Fruit fly (Drosophila melanogaster) whole organism, embryonic: ENCODE measurements around the gene eIF3i.

Experiments used
- Blimp-1 ChIP-seq: fragments of 200-800 bp; sonication (Bioruptor generic); optimal IDR thresholded peaks from 3 replicates; lab custom pipeline; 2018; ENCODE audit warnings: missing biosample characterization, missing genetic modification characterization, mild to moderate bottlenecking, moderate library complexity, missing genetic modification reagents
- Bteb2 ChIP-seq: fragments of 200-800 bp; sonication (Bioruptor generic); optimal IDR thresholded peaks from 2 replicates; lab custom pipeline; 2016; ENCODE audit warnings: missing biosample characterization, missing genetic modification characterization
- CG10267 ChIP-seq: fragments of 200-800 bp; sonication (Bioruptor generic); optimal IDR thresholded peaks from 2 replicates; lab custom pipeline; 2018; ENCODE audit warnings: missing biosample characterization, mild to moderate bottlenecking, missing genetic modification characterization, moderate library complexity
- CG10321 ChIP-seq: fragments of 200-800 bp; sonication (Bioruptor generic); IDR thresholded peaks from 2 replicates; pipeline ENCODE4 v1.3.6; 2022; ENCODE audit warnings: missing biosample characterization, missing genetic modification characterization
- CG10431 ChIP-seq: fragments of 200-800 bp; sonication (Bioruptor generic); optimal IDR thresholded peaks from 3 replicates; lab custom pipeline; 2018; ENCODE audit warnings: missing biosample characterization, mild to moderate bottlenecking, missing genetic modification characterization
- CG11247 ChIP-seq: fragments of 200-800 bp; sonication (Bioruptor generic); IDR thresholded peaks from 2 replicates; pipeline ENCODE4 v1.3.6; 2022; ENCODE audit warnings: missing biosample characterization, missing genetic modification characterization
- CG11695 ChIP-seq: fragments of 200-800 bp; sonication (Bioruptor generic); IDR thresholded peaks from 3 replicates; pipeline ENCODE4 v1.3.6; 2022; ENCODE audit warnings: missing biosample characterization, missing genetic modification characterization
- CG13287 ChIP-seq: fragments of 200-800 bp; sonication (Bioruptor generic); IDR thresholded peaks from 2 replicates; pipeline ENCODE4 v1.3.6; 2022; ENCODE audit warnings: missing biosample characterization, missing genetic modification characterization; ENCODE audit not compliant: partially characterized antibody
- CG13775 ChIP-seq: fragments of 200-800 bp; sonication (Bioruptor generic); optimal IDR thresholded peaks from 3 replicates; lab custom pipeline; 2017; ENCODE audit warnings: missing biosample characterization, mild to moderate bottlenecking, missing genetic modification characterization
- CG14441 ChIP-seq: fragments of 200-800 bp; sonication (Bioruptor generic); IDR thresholded peaks from 2 replicates; pipeline ENCODE4 v1.3.6; 2022; ENCODE audit warnings: missing biosample characterization, missing genetic modification characterization
- CG14860 ChIP-seq: fragments of 200-800 bp; sonication (Bioruptor generic); IDR thresholded peaks from 3 replicates; pipeline ENCODE4 v1.3.6; 2022; ENCODE audit warnings: missing biosample characterization, missing genetic modification characterization; ENCODE audit not compliant: partially characterized antibody
- CG16779 ChIP-seq: fragments of 200-800 bp; sonication (Bioruptor generic); IDR thresholded peaks from 2 replicates; pipeline ENCODE4 v1.3.6; 2022; ENCODE audit warnings: missing biosample characterization, missing genetic modification characterization
- CG17568 ChIP-seq: fragments of 200-800 bp; sonication (Bioruptor generic); optimal IDR thresholded peaks from 2 replicates; lab custom pipeline; 2018; ENCODE audit warnings: missing biosample characterization, mild to moderate bottlenecking, missing genetic modification characterization, moderate library complexity
- CG17612 ChIP-seq: fragments of 200-800 bp; sonication (Bioruptor generic); IDR thresholded peaks from 2 replicates; pipeline ENCODE4 v1.3.6; 2022; ENCODE audit warnings: missing biosample characterization, missing genetic modification characterization
- CG18619 ChIP-seq: fragments of 200-800 bp; sonication (Bioruptor generic); optimal IDR thresholded peaks from 3 replicates; lab custom pipeline; 2017; ENCODE audit warnings: missing biosample characterization, mild to moderate bottlenecking, missing genetic modification characterization
- CG2875 ChIP-seq: fragments of 200-800 bp; sonication (Bioruptor generic); optimal IDR thresholded peaks from 2 replicates; lab custom pipeline; 2017; ENCODE audit warnings: missing biosample characterization, mild to moderate bottlenecking, missing genetic modification characterization, missing genetic modification reagents
- CG30431 ChIP-seq: fragments of 200-800 bp; sonication (Bioruptor generic); optimal IDR thresholded peaks from 2 replicates; lab custom pipeline; 2017; ENCODE audit warnings: missing biosample characterization, missing genetic modification characterization
- CG3995 ChIP-seq: fragments of 200-800 bp; sonication (Bioruptor generic); optimal IDR thresholded peaks from 3 replicates; lab custom pipeline; 2016; ENCODE audit warnings: missing biosample characterization, missing genetic modification characterization
- CG4707 ChIP-seq: fragments of 200-800 bp; sonication (Bioruptor generic); optimal IDR thresholded peaks from 2 replicates; lab custom pipeline; 2018; ENCODE audit warnings: missing biosample characterization, mild to moderate bottlenecking, missing genetic modification characterization, moderate library complexity
- CG5953 ChIP-seq: fragments of 200-800 bp; sonication (Bioruptor generic); IDR thresholded peaks from 2 replicates; pipeline ENCODE4 v1.3.6; 2022; ENCODE audit warnings: missing biosample characterization, missing genetic modification characterization
- CG6654 ChIP-seq: fragments of 200-800 bp; sonication (Bioruptor generic); optimal IDR thresholded peaks from 2 replicates; lab custom pipeline; 2017; ENCODE audit warnings: missing biosample characterization, mild to moderate bottlenecking, missing genetic modification characterization
- CG7271 ChIP-seq: fragments of 200-800 bp; sonication (Bioruptor generic); optimal IDR thresholded peaks from 2 replicates; lab custom pipeline; 2018; ENCODE audit warnings: missing biosample characterization, mild to moderate bottlenecking, missing genetic modification characterization, moderate library complexity
- CG7372 ChIP-seq: fragments of 200-800 bp; sonication (Bioruptor generic); IDR thresholded peaks from 2 replicates; pipeline ENCODE4 v1.3.6; 2022; ENCODE audit warnings: missing biosample characterization, missing genetic modification characterization
- CG9437 ChIP-seq: fragments of 200-800 bp; sonication (Bioruptor generic); optimal IDR thresholded peaks from 2 replicates; lab custom pipeline; 2018; ENCODE audit warnings: missing biosample characterization, mild to moderate bottlenecking, missing genetic modification characterization
- CG9609 ChIP-seq: fragments of 200-800 bp; sonication (Bioruptor generic); optimal IDR thresholded peaks from 3 replicates; lab custom pipeline; 2016; ENCODE audit warnings: missing biosample characterization, missing genetic modification characterization
- CrebB ChIP-seq: fragments of 200-800 bp; sonication (Bioruptor generic); optimal IDR thresholded peaks from 3 replicates; lab custom pipeline; 2018; ENCODE audit warnings: missing biosample characterization, mild to moderate bottlenecking, missing genetic modification characterization
- Fer1 ChIP-seq: fragments of 200-800 bp; sonication (Bioruptor generic); optimal IDR thresholded peaks from 2 replicates; lab custom pipeline; 2017; ENCODE audit warnings: missing biosample characterization, mild to moderate bottlenecking, missing genetic modification characterization
- Hand ChIP-seq: fragments of 200-800 bp; sonication (Bioruptor generic); optimal IDR thresholded peaks from 2 replicates; lab custom pipeline; 2017; ENCODE audit warnings: mild to moderate bottlenecking, missing biosample characterization, missing genetic modification reagents, missing genetic modification characterization
- HmgD ChIP-seq: fragments of 200-800 bp; sonication (Bioruptor generic); optimal IDR thresholded peaks from 3 replicates; lab custom pipeline; 2016; ENCODE audit warnings: missing biosample characterization, missing genetic modification characterization
- Lpt ChIP-seq: fragments of >200 bp; optimal IDR thresholded peaks from 2 replicates; lab custom pipeline; 2018; ENCODE audit warnings: missing biosample characterization, missing genetic modification characterization
- Nf-YA ChIP-seq: fragments of 200-800 bp; sonication (Bioruptor generic); IDR thresholded peaks from 2 replicates; pipeline ENCODE4 v1.3.6; 2022; ENCODE audit warnings: missing biosample characterization, missing genetic modification characterization
- Ravus ChIP-seq: fragments of 200-800 bp; sonication (Bioruptor generic); IDR thresholded peaks from 2 replicates; pipeline ENCODE4 v1.3.6; 2022; ENCODE audit warnings: missing biosample characterization, missing genetic modification characterization
- Scr ChIP-seq: fragments of 200-800 bp; sonication (Bioruptor generic); IDR thresholded peaks from 2 replicates; pipeline ENCODE4 v1.3.6; 2022; ENCODE audit warnings: missing biosample characterization, missing genetic modification characterization; ENCODE audit not compliant: partially characterized antibody
- Sin3A ChIP-seq: fragments of >200 bp; optimal IDR thresholded peaks from 2 replicates; lab custom pipeline; 2018
- abd-A ChIP-seq: fragments of 200-800 bp; sonication (Bioruptor generic); optimal IDR thresholded peaks from 3 replicates; lab custom pipeline; 2019; ENCODE audit warnings: missing biosample characterization, mild to moderate bottlenecking, missing genetic modification characterization, moderate library complexity
- az2 ChIP-seq: fragments of 200-800 bp; sonication (Bioruptor generic); optimal IDR thresholded peaks from 3 replicates; lab custom pipeline; 2016; ENCODE audit warnings: missing biosample characterization, missing genetic modification characterization
- corto ChIP-seq: fragments of 200-800 bp; sonication (Bioruptor generic); optimal IDR thresholded peaks from 2 replicates; lab custom pipeline; 2016; ENCODE audit warnings: missing biosample characterization, mild to moderate bottlenecking, missing genetic modification characterization, moderate library complexity
- croc ChIP-seq: fragments of 200-800 bp; sonication (Bioruptor generic); conservative IDR thresholded peaks from 3 replicates; pipeline ENCODE4 v1.3.6; 2022; ENCODE audit warnings: missing biosample characterization, missing genetic modification characterization
- crol ChIP-seq: fragments of 200-800 bp; sonication (Bioruptor generic); IDR thresholded peaks from 2 replicates; pipeline ENCODE4 v1.3.6; 2022; ENCODE audit warnings: missing biosample characterization, missing genetic modification characterization
- disco-r ChIP-seq: fragments of 200-800 bp; sonication (Bioruptor generic); optimal IDR thresholded peaks from 2 replicates; lab custom pipeline; 2016; ENCODE audit warnings: missing biosample characterization, missing genetic modification characterization
- emc ChIP-seq: fragments of 200-800 bp; sonication (Bioruptor generic); optimal IDR thresholded peaks from 2 replicates; lab custom pipeline; 2016; ENCODE audit warnings: missing biosample characterization, missing genetic modification characterization
- exex ChIP-seq: fragments of 200-800 bp; sonication (Bioruptor generic); optimal IDR thresholded peaks from 4 replicates; lab custom pipeline; 2018; ENCODE audit warnings: missing biosample characterization, mild to moderate bottlenecking, missing genetic modification characterization, moderate library complexity
- eyg ChIP-seq: fragments of 200-800 bp; sonication (Bioruptor generic); optimal IDR thresholded peaks from 3 replicates; lab custom pipeline; 2016; ENCODE audit warnings: missing biosample characterization, missing genetic modification characterization
- ken ChIP-seq: fragments of 200-800 bp; sonication (Bioruptor generic); IDR thresholded peaks from 3 replicates; pipeline ENCODE4 v1.3.6; 2022; ENCODE audit warnings: missing biosample characterization, missing genetic modification characterization
- org-1 ChIP-seq: fragments of 200-800 bp; sonication (Bioruptor generic); optimal IDR thresholded peaks from 2 replicates; lab custom pipeline; 2017; ENCODE audit warnings: missing biosample characterization, missing genetic modification characterization
- pnt ChIP-seq: fragments of 200-800 bp; sonication (Bioruptor generic); optimal IDR thresholded peaks from 3 replicates; lab custom pipeline; 2016; ENCODE audit warnings: missing biosample characterization, missing genetic modification characterization
- psq ChIP-seq: fragments of 200-800 bp; sonication (Bioruptor generic); optimal IDR thresholded peaks from 2 replicates; lab custom pipeline; 2017; ENCODE audit warnings: missing biosample characterization, missing genetic modification characterization
- rib ChIP-seq: fragments of 200-800 bp; sonication (Bioruptor generic); IDR thresholded peaks from 2 replicates; pipeline ENCODE4 v1.3.6; 2022; ENCODE audit warnings: missing biosample characterization, missing genetic modification characterization
- run ChIP-seq: fragments of 200-800 bp; sonication (Bioruptor generic); optimal IDR thresholded peaks from 3 replicates; lab custom pipeline; 2018; ENCODE audit warnings: missing biosample characterization, mild to moderate bottlenecking, missing genetic modification characterization
- tap ChIP-seq: fragments of 200-800 bp; optimal IDR thresholded peaks from 3 replicates; lab custom pipeline; 2019; ENCODE audit warnings: missing biosample characterization, mild to moderate bottlenecking, missing genetic modification characterization, moderate library complexity
- wdn ChIP-seq: fragments of 200-800 bp; sonication (Bioruptor generic); IDR thresholded peaks from 2 replicates; pipeline ENCODE4 v1.3.6; 2022; ENCODE audit warnings: missing biosample characterization, missing genetic modification characterization
- zfh1 ChIP-seq: fragments of 200-800 bp; sonication (Bioruptor generic); IDR thresholded peaks from 3 replicates; pipeline ENCODE4 v1.3.6; 2022; ENCODE audit warnings: missing biosample characterization, missing genetic modification characterization

eIF3i gene

dm6 chr2L:4945300-4945699, 22.3 kb downstream of the eIF3i start, which contains the start of the genes mRpL24 and betaggt-I (continued):
- TF ChIP-seq Bteb2 (GFP tag; lab: Kevin White, UChicago), result peak; percentile 92
- peak; percentile 89 for TF ChIP-seq corto (GFP tag; lab: Kevin White, UChicago)
- peak; percentile 94 for TF ChIP-seq Blimp-1 (GFP tag; lab: Kevin White, UChicago)
- TF ChIP-seq CG4707 (GFP tag; lab: Kevin White, UChicago), result peak; percentile 83
- no peak for TF ChIP-seq HmgD
- peak; percentile 90 for TF ChIP-seq Nf-YA (GFP tag; lab: Robert Waterston, UW)
- TF ChIP-seq Sin3A (lab: Kevin White, UChicago), result peak; percentile 1
- TF ChIP-seq disco-r (GFP tag; lab: Kevin White, UChicago), result peak; percentile 53
- TF ChIP-seq CG5953 (GFP tag; lab: Robert Waterston, UW), result peak; percentile 97
- peak; percentile 96 for TF ChIP-seq Fer1 (GFP tag; lab: Kevin White, UChicago)
- peak; percentile 97 for TF ChIP-seq ken
- TF ChIP-seq Hand, result peak; percentile 77
- TF ChIP-seq CG17568 (GFP tag; lab: Kevin White, UChicago), result no peak
- 0 out of 3 replicates have a peak, but pooled peaks have one; percentile 7 for TF ChIP-seq CG14860 (GFP tag; lab: Robert Waterston, UW)
- peak; percentile 94 for TF ChIP-seq wdn (GFP tag; lab: Robert Waterston, UW)
- TF ChIP-seq az2 (GFP tag; lab: Kevin White, UChicago), result peak; percentile 94
- TF ChIP-seq CG16779 (GFP tag; lab: Robert Waterston, UW), result peak; percentile 86
- peak; percentile 89 for TF ChIP-seq CG17612
- TF ChIP-seq Scr (GFP tag; lab: Robert Waterston, UW), result no peak; the same call in 1 of the 2 replicates
- TF ChIP-seq CG14441 (GFP tag; lab: Robert Waterston, UW), result peak; percentile 97
- peak; percentile 76 for TF ChIP-seq CG10431 (GFP tag; lab: Kevin White, UChicago)
- peak; percentile 87 for TF ChIP-seq Ravus (GFP tag; lab: Robert Waterston, UW)
- no peak for TF ChIP-seq eyg
- peak; percentile 93 for TF ChIP-seq CG11247
- peak; percentile 88 for TF ChIP-seq run (tag; lab: Kevin White, UChicago)
- TF ChIP-seq CG13287 (GFP tag; lab: Robert Waterston, UW), result peak; percentile 66; the same call in 1 of the 2 replicates
- TF ChIP-seq CG7372 (GFP tag; lab: Robert Waterston, UW), result peak; percentile 96
- TF ChIP-seq zfh1 (GFP tag; lab: Robert Waterston, UW), result peak; percentile 98
- TF ChIP-seq CG9609 (GFP tag; lab: Kevin White, UChicago), result peak; percentile 62
- peak; percentile 85 for TF ChIP-seq psq (GFP tag; lab: Kevin White, UChicago)
- peak; percentile 92 for TF ChIP-seq CrebB (tag; lab: Kevin White, UChicago)
- peak; percentile 72 for TF ChIP-seq pnt (GFP tag; lab: Kevin White, UChicago)
- peak; percentile 89 for TF ChIP-seq CG7271 (tag; lab: Kevin White, UChicago)
- peak; percentile 86 for TF ChIP-seq org-1 (GFP tag; lab: Kevin White, UChicago)
- peak; percentile 87 for TF ChIP-seq CG30431
- TF ChIP-seq crol (GFP tag; lab: Robert Waterston, UW), result peak; percentile 62
- peak; percentile 97 for TF ChIP-seq CG13775 (GFP tag; lab: Kevin White, UChicago)
- TF ChIP-seq CG2875 (GFP tag; lab: Kevin White, UChicago), result peak; percentile 80
- TF ChIP-seq CG10321 (GFP tag; lab: Robert Waterston, UW), result peak; percentile 81
- TF ChIP-seq abd-A, result no peak
- TF ChIP-seq CG9437 (GFP tag; lab: Kevin White, UChicago), result peak; percentile 87
- no peak for TF ChIP-seq Lpt (GFP tag; lab: Kevin White, UChicago)
- TF ChIP-seq CG10267, result peak; percentile 92
- TF ChIP-seq croc, result peak; percentile 93
- peak; percentile 95 for TF ChIP-seq tap
- peak; percentile 45 for TF ChIP-seq emc
- TF ChIP-seq CG6654 (GFP tag; lab: Kevin White, UChicago), result peak; percentile 81
- peak; percentile 93 for TF ChIP-seq CG18619 (GFP tag; lab: Kevin White, UChicago)
- TF ChIP-seq exex (tag; lab: Kevin White, UChicago), result peak; percentile 87
- peak; percentile 92 for TF ChIP-seq rib (GFP tag; lab: Robert Waterston, UW)
- peak; percentile 96 for TF ChIP-seq CG11695 (GFP tag; lab: Robert Waterston, UW)
- TF ChIP-seq CG3995, result peak; percentile 70
